Worm (Caenorhabditis elegans): Measurements from ENCODE around the gene Y48A6C.8.

DNA sequence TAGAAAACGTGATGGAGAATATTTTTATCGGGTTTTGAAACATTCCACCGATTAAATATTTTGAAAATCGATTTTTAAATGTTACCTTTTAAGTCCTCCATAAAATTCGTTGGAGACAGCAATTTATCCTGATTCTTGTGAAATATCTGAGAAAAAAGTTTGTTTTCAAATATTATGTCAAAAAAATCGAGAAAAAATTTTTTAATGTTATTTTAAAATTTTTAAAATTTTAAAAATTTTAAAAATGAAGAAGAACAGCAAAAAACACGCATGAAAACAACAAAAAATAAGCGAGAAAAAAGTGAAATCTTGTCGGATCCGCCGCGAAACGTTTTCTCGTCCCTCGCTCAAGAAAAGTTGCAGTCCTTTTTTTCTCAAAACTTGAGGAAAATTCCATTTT, at the start of gene Y48A6C.8:
- TF ChIP-seq unc-62 (GFP tag; optimal IDR thresholded peaks at IDR 0.05 in 1 of 2): no peak
- TF ChIP-seq unc-62 (tag; optimal IDR thresholded peaks at IDR 0.05): no peak
- TF ChIP-seq lsy-2 (tag; optimal IDR thresholded peaks at IDR 0.05): no peak
- TF ChIP-seq nhr-28 (tag; optimal IDR thresholded peaks at IDR 0.05): no peak
- TF ChIP-seq skn-1 (tag; optimal IDR thresholded peaks at IDR 0.05): no peak
